Fruit fly (Drosophila melanogaster): Measurements from ENCODE around the gene CG9915.

DNA sequence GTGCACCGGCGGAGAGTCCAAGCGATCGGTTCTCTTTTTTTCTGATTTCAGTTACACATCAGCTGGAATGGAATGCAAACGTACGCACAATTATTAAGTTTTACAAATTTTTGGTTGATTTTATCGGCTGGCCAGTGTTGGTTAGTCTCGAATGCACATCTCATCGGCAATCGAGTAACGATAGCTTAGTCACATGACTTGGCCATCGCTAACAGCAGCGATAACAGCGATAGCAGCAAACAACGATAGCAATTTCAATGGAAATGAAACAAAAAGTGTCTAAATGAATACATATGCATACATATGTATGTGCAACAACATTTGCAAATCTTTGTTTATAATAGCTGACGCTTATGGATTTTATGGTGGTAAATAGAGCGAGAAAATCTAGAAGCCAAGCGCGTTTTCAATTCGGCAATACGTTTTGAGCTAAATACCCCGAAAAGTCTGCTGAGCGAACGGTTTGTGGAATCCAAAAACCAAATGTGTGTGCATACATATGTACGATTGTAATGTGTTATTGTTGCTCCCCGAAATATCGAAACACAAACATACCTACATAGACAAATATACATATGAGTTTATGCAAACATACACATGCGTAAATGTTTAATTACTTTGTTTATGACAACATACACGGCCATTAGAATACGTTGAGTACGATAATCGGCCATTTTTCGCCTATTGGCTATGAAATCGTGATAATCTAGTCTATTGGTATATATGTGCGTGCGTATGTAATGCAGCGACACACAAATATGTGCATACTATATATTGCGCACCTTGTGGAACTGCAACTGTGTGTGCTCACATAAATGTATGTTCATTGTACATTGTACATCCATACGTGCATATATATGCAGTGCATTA, 16.3 kb downstream of the CG9915 start, which contains the start of gene CG3632:
- TF ChIP-seq D1 (tag; optimal IDR thresholded peaks at IDR 0.05): no peak
- TF ChIP-seq CG10348 (GFP tag; IDR thresholded peaks at IDR 0.05): no peak
- TF ChIP-seq CG8301 (tag; optimal IDR thresholded peaks at IDR 0.05): no peak
- 0 out of 2 replicates have a peak, but pooled peaks have one; percentile 27 for TF ChIP-seq CG32121 (GFP tag; IDR thresholded peaks at IDR 0.05)
- TF ChIP-seq CG12605 (GFP tag; IDR thresholded peaks at IDR 0.05): no peak
- TF ChIP-seq CG8159 (tag; optimal IDR thresholded peaks at IDR 0.05): no peak
- TF ChIP-seq CG13204 (GFP tag; optimal IDR thresholded peaks at IDR 0.05): no peak
- TF ChIP-seq CG17806 (tag; optimal IDR thresholded peaks at IDR 0.05): no peak

All from whole organism, pupa.